Fruit fly (Drosophila melanogaster) whole organism, embryonic: ENCODE data around the gene CG42366.

Source experiments
- CG10274 ChIP-seq: fragments of 200-800 bp; sonication (Bioruptor generic); optimal IDR thresholded peaks from 3 replicates; lab custom pipeline; 2017; ENCODE audit warnings: missing biosample characterization, mild to moderate bottlenecking, missing genetic modification characterization
- CG10654 ChIP-seq: fragments of 200-800 bp; sonication (Bioruptor generic); optimal IDR thresholded peaks from 2 replicates; lab custom pipeline; 2016; ENCODE audit warnings: missing biosample characterization, missing genetic modification characterization
- CG11456 ChIP-seq: fragments of 200-800 bp; sonication (Bioruptor generic); IDR thresholded peaks from 3 replicates; pipeline ENCODE4 v1.3.6; 2022; ENCODE audit warnings: missing biosample characterization, missing genetic modification characterization
- CG12071 ChIP-seq: fragments of 200-800 bp; sonication (Bioruptor generic); optimal IDR thresholded peaks from 3 replicates; lab custom pipeline; 2018; ENCODE audit warnings: missing biosample characterization, mild to moderate bottlenecking, missing genetic modification characterization
- CG12155 ChIP-seq: fragments of 200-800 bp; sonication (Bioruptor generic); optimal IDR thresholded peaks from 3 replicates; lab custom pipeline; 2016; ENCODE audit warnings: missing biosample characterization, missing genetic modification characterization
- CG12299 ChIP-seq: fragments of 200-800 bp; sonication (Bioruptor generic); optimal IDR thresholded peaks from 2 replicates; lab custom pipeline; 2018; ENCODE audit warnings: missing biosample characterization, mild to moderate bottlenecking, missing genetic modification characterization
- CG1647 ChIP-seq: fragments of 200-800 bp; sonication (Bioruptor generic); optimal IDR thresholded peaks from 3 replicates; lab custom pipeline; 2016; ENCODE audit warnings: missing biosample characterization, missing genetic modification characterization
- CG16863 ChIP-seq: fragments of 200-800 bp; sonication (Bioruptor generic); optimal IDR thresholded peaks from 3 replicates; lab custom pipeline; 2016; ENCODE audit warnings: missing biosample characterization, missing genetic modification characterization
- CG1792 ChIP-seq: fragments of 200-800 bp; sonication (Bioruptor generic); optimal IDR thresholded peaks from 2 replicates; lab custom pipeline; 2016; ENCODE audit warnings: missing biosample characterization, missing genetic modification characterization
- CG18011 ChIP-seq: fragments of 200-800 bp; sonication (Bioruptor generic); optimal IDR thresholded peaks from 2 replicates; lab custom pipeline; 2017; ENCODE audit warnings: missing biosample characterization, missing genetic modification characterization, mild to moderate bottlenecking, moderate library complexity, missing genotype
- CG2712 ChIP-seq: fragments of 200-800 bp; optimal IDR thresholded peaks from 3 replicates; lab custom pipeline; 2019; ENCODE audit warnings: missing biosample characterization, mild to moderate bottlenecking, missing genetic modification characterization, moderate library complexity
- CG31388 ChIP-seq: fragments of 200-800 bp; sonication (Bioruptor generic); optimal IDR thresholded peaks from 2 replicates; lab custom pipeline; 2016; ENCODE audit warnings: missing biosample characterization, missing genetic modification characterization
- CG34376 ChIP-seq: fragments of 200-800 bp; sonication (Bioruptor generic); optimal IDR thresholded peaks from 2 replicates; lab custom pipeline; 2018; ENCODE audit warnings: missing biosample characterization, mild to moderate bottlenecking, missing genetic modification characterization
- CG34422 ChIP-seq: fragments of 200-800 bp; sonication (Bioruptor generic); IDR thresholded peaks from 3 replicates; pipeline ENCODE4 v1.3.6; 2022; ENCODE audit warnings: missing biosample characterization, missing genetic modification characterization
- CG4360 ChIP-seq: fragments of 200-800 bp; sonication (Bioruptor generic); IDR thresholded peaks from 2 replicates; pipeline ENCODE4 v1.3.6; 2022; ENCODE audit warnings: missing biosample characterization, missing genetic modification characterization
- CG4820 ChIP-seq: fragments of 200-800 bp; sonication (Bioruptor generic); optimal IDR thresholded peaks from 3 replicates; lab custom pipeline; 2016; ENCODE audit warnings: missing biosample characterization, missing genetic modification characterization
- CG6689 ChIP-seq: fragments of 200-800 bp; sonication (Bioruptor generic); IDR thresholded peaks from 2 replicates; pipeline ENCODE4 v1.3.6; 2022; ENCODE audit warnings: missing biosample characterization, missing genetic modification characterization
- CG8924 ChIP-seq: fragments of 200-800 bp; optimal IDR thresholded peaks from 3 replicates; lab custom pipeline; 2019; ENCODE audit warnings: missing biosample characterization, mild to moderate bottlenecking, missing genetic modification characterization, moderate library complexity
- CTCF ChIP-seq: fragments of 200-800 bp; sonication (Bioruptor generic); optimal IDR thresholded peaks from 2 replicates; lab custom pipeline; 2017; ENCODE audit warnings: missing biosample characterization, mild to moderate bottlenecking, missing genetic modification characterization, moderate library complexity
- D19A ChIP-seq: fragments of 200-800 bp; optimal IDR thresholded peaks from 3 replicates; lab custom pipeline; 2019; ENCODE audit warnings: missing biosample characterization, mild to moderate bottlenecking, missing genetic modification characterization, moderate library complexity
- Dad ChIP-seq: fragments of 200-800 bp; sonication (Bioruptor generic); optimal IDR thresholded peaks from 3 replicates; lab custom pipeline; 2016; ENCODE audit warnings: missing biosample characterization, missing genetic modification characterization
- Dref ChIP-seq: fragments of 200-800 bp; sonication (Bioruptor generic); IDR thresholded peaks from 2 replicates; pipeline ENCODE4 v1.3.6; 2022; ENCODE audit warnings: missing biosample characterization, missing genetic modification characterization
- Drgx ChIP-seq: fragments of 200-800 bp; sonication (Bioruptor generic); IDR thresholded peaks from 2 replicates; pipeline ENCODE4 v1.3.6; 2022; ENCODE audit warnings: missing biosample characterization, missing genetic modification characterization
- Gsc ChIP-seq: fragments of 200-800 bp; sonication (Bioruptor generic); IDR thresholded peaks from 2 replicates; pipeline ENCODE4 v1.3.6; 2022; ENCODE audit warnings: missing biosample characterization, missing genetic modification characterization
- H2.0 ChIP-seq: fragments of 200-800 bp; sonication (Bioruptor generic); IDR thresholded peaks from 2 replicates; pipeline ENCODE4 v1.3.6; 2022; ENCODE audit warnings: missing biosample characterization, missing genetic modification characterization
- HLH54F ChIP-seq: fragments of 200-800 bp; sonication (Bioruptor generic); optimal IDR thresholded peaks from 3 replicates; lab custom pipeline; 2016; ENCODE audit warnings: missing biosample characterization, missing genetic modification characterization
- HLHmδ ChIP-seq: fragments of 200-800 bp; sonication (Bioruptor generic); optimal IDR thresholded peaks from 2 replicates; lab custom pipeline; 2018; ENCODE audit warnings: missing biosample characterization, mild to moderate bottlenecking, missing genetic modification characterization, moderate library complexity
- Jarid2 ChIP-seq: fragments of 200-800 bp; sonication (Bioruptor generic); optimal IDR thresholded peaks from 3 replicates; lab custom pipeline; 2017; ENCODE audit warnings: mild to moderate bottlenecking, missing biosample characterization, missing genetic modification reagents, missing genetic modification characterization
- Side ChIP-seq: fragments of 200-800 bp; sonication (Bioruptor generic); optimal IDR thresholded peaks from 2 replicates; lab custom pipeline; 2016; ENCODE audit warnings: missing biosample characterization, missing genetic modification characterization
- Six4 ChIP-seq: fragments of 200-800 bp; sonication (Bioruptor generic); optimal IDR thresholded peaks from 2 replicates; lab custom pipeline; 2016; ENCODE audit warnings: missing biosample characterization, missing genetic modification characterization
- Spps ChIP-seq: fragments of 200-800 bp; sonication (Bioruptor generic); optimal IDR thresholded peaks from 2 replicates; lab custom pipeline; 2018; ENCODE audit warnings: missing biosample characterization, mild to moderate bottlenecking, missing genetic modification characterization
- Ssrp ChIP-seq: fragments of 200-800 bp; sonication (Bioruptor generic); optimal IDR thresholded peaks from 2 replicates; lab custom pipeline; 2018; ENCODE audit warnings: missing biosample characterization, mild to moderate bottlenecking, missing genetic modification characterization, moderate library complexity
- Stat92E ChIP-seq, 3 experiments: fragments of >200 bp in 2 of 3; fragments of 200-800 bp in 1 of 3; sonication (Bioruptor generic) in 1 of 3; optimal IDR thresholded peaks; 2 replicates each; lab custom pipeline; 2017 to 2019; ENCODE audit warnings: missing biosample characterization in 3 of 3, missing genetic modification characterization in 3 of 3, mild to moderate bottlenecking in 1 of 3, moderate library complexity in 1 of 3
- Vsx1 ChIP-seq: fragments of 200-800 bp; sonication (Bioruptor generic); optimal IDR thresholded peaks from 2 replicates; lab custom pipeline; 2017; ENCODE audit warnings: missing biosample characterization, mild to moderate bottlenecking, missing genetic modification characterization, missing genetic modification reagents
- abd-A ChIP-seq: fragments of 200-800 bp; sonication (Bioruptor generic); optimal IDR thresholded peaks from 3 replicates; lab custom pipeline; 2019; ENCODE audit warnings: missing biosample characterization, mild to moderate bottlenecking, missing genetic modification characterization, moderate library complexity
- aop ChIP-seq: fragments of 200-800 bp; sonication (Bioruptor generic); IDR thresholded peaks from 2 replicates; pipeline ENCODE4 v1.3.6; 2022; ENCODE audit warnings: missing biosample characterization, missing genetic modification characterization
- ase ChIP-seq: fragments of 200-800 bp; sonication (Bioruptor generic); IDR thresholded peaks from 3 replicates; pipeline ENCODE4 v1.3.6; 2022; ENCODE audit warnings: missing biosample characterization, missing genetic modification characterization
- chm ChIP-seq: fragments of 200-800 bp; sonication (Bioruptor generic); IDR thresholded peaks from 2 replicates; pipeline ENCODE4 v1.3.6; 2022; ENCODE audit warnings: missing biosample characterization, missing genetic modification characterization
- corto ChIP-seq: fragments of 200-800 bp; sonication (Bioruptor generic); optimal IDR thresholded peaks from 2 replicates; lab custom pipeline; 2016; ENCODE audit warnings: missing biosample characterization, mild to moderate bottlenecking, missing genetic modification characterization, moderate library complexity
- dan ChIP-seq: fragments of 200-800 bp; sonication (Bioruptor generic); IDR thresholded peaks from 2 replicates; pipeline ENCODE4 v1.3.6; 2022; ENCODE audit warnings: missing biosample characterization, missing genetic modification characterization
- dpn ChIP-seq, 2 experiments: fragments of 200-800 bp; sonication (Bioruptor generic); optimal IDR thresholded peaks; 3 replicates each; lab custom pipeline; 2016; ENCODE audit warnings: missing biosample characterization in 2 of 2, missing genetic modification characterization in 2 of 2
- emc ChIP-seq: fragments of 200-800 bp; sonication (Bioruptor generic); optimal IDR thresholded peaks from 2 replicates; lab custom pipeline; 2016; ENCODE audit warnings: missing biosample characterization, missing genetic modification characterization
- fd3F ChIP-seq: fragments of 200-800 bp; sonication (Bioruptor generic); optimal IDR thresholded peaks from 2 replicates; lab custom pipeline; 2018; ENCODE audit warnings: missing biosample characterization, mild to moderate bottlenecking, missing genetic modification characterization, moderate library complexity
- insv ChIP-seq, 2 experiments: fragments of 200-800 bp; sonication (Bioruptor generic); optimal IDR thresholded peaks; 3 replicates each; lab custom pipeline; 2016 to 2018; ENCODE audit warnings: missing biosample characterization in 2 of 2, missing genetic modification characterization in 2 of 2
- knrl ChIP-seq: fragments of 200-800 bp; sonication (Bioruptor generic); IDR thresholded peaks from 3 replicates; pipeline ENCODE4 v1.3.6; 2022; ENCODE audit warnings: missing biosample characterization, missing genetic modification characterization; ENCODE audit not compliant: partially characterized antibody
- lmd ChIP-seq: fragments of 200-800 bp; sonication (Bioruptor generic); IDR thresholded peaks from 2 replicates; pipeline ENCODE4 v1.3.6; 2022; ENCODE audit warnings: missing biosample characterization, missing genetic modification characterization
- pan ChIP-seq, 4 experiments: fragments of >200 bp in 3 of 4; fragments of 200-800 bp in 1 of 4; sonication (Bioruptor generic) in 1 of 4; optimal IDR thresholded peaks in 3 of 4; IDR thresholded peaks in 1 of 4; 2 replicates each; pipeline versions ENCODE4 v1.3.6 to Lab custom; 2017 to 2022; ENCODE audit warnings: missing biosample characterization in 2 of 4, missing genetic modification characterization in 2 of 4, mixed read lengths in 1 of 4
- pho ChIP-seq: fragments of 200-800 bp; sonication (Bioruptor generic); optimal IDR thresholded peaks from 2 replicates; lab custom pipeline; 2016; ENCODE audit warnings: missing biosample characterization, missing genetic modification characterization
- run ChIP-seq: fragments of 200-800 bp; sonication (Bioruptor generic); optimal IDR thresholded peaks from 3 replicates; lab custom pipeline; 2018; ENCODE audit warnings: missing biosample characterization, mild to moderate bottlenecking, missing genetic modification characterization
- tup ChIP-seq: fragments of 200-800 bp; sonication (Bioruptor generic); optimal IDR thresholded peaks from 2 replicates; lab custom pipeline; 2016; ENCODE audit warnings: missing biosample characterization, mild to moderate bottlenecking, missing genetic modification characterization, moderate library complexity
- yki ChIP-seq: fragments of >200 bp; optimal IDR thresholded peaks from 3 replicates; lab custom pipeline; 2018

Gene CG42366

dm6 chr2L:9894871-9895364 lies 30.0 kb upstream of the CG42366 start, which contains the start of gene Bka (continued):
- no peak for TF ChIP-seq run (tag; lab: Kevin White, UChicago)
- TF ChIP-seq CG11456 (GFP tag; lab: Robert Waterston, UW) = no peak
- peak; percentile 55; the same call in 1 of the 3 replicates for TF ChIP-seq CG34422
- TF ChIP-seq CG1792 = no peak
- TF ChIP-seq Spps (tag; lab: Kevin White, UChicago) = peak; percentile 34
- TF ChIP-seq Gsc (GFP tag; lab: Robert Waterston, UW) = no peak
- no peak for TF ChIP-seq CG10654 (GFP tag; lab: Kevin White, UChicago)
- no peak for TF ChIP-seq lmd (GFP tag; lab: Robert Waterston, UW)
- TF ChIP-seq CG1647 = no peak
- TF ChIP-seq corto (GFP tag; lab: Kevin White, UChicago) = no peak
- TF ChIP-seq fd3F = peak; percentile 21
- peak in 1 of 2 experiments; percentile 50 for TF ChIP-seq insv (GFP tag; optimal IDR thresholded peaks at IDR 0.05; lab: Kevin White, UChicago)
- peak in 1 of 2 experiments; percentile 23 for TF ChIP-seq dpn (GFP tag; optimal IDR thresholded peaks at IDR 0.05; lab: Kevin White, UChicago)
- peak; percentile 13 for TF ChIP-seq tup (GFP tag; lab: Kevin White, UChicago)
- peak; percentile 31; the same call in 1 of the 2 replicates for TF ChIP-seq chm (GFP tag; lab: Robert Waterston, UW)
- peak; percentile 86 for TF ChIP-seq Dref
- TF ChIP-seq CG4820 (GFP tag; lab: Kevin White, UChicago) = no peak
- peak; percentile 49 for TF ChIP-seq CG12155 (GFP tag; lab: Kevin White, UChicago)
- TF ChIP-seq D19A (tag; lab: Kevin White, UChicago) = peak; percentile 60
- no peak for TF ChIP-seq ase (GFP tag; lab: Robert Waterston, UW)
- no peak for TF ChIP-seq Six4 (GFP tag; lab: Kevin White, UChicago)
- TF ChIP-seq Drgx = no peak
- TF ChIP-seq Side = no peak
- no peak for TF ChIP-seq CG31388 (GFP tag; lab: Kevin White, UChicago)
- TF ChIP-seq CG2712 = peak; percentile 71
- peak; percentile 56 for TF ChIP-seq CTCF (GFP tag; lab: Kevin White, UChicago)
- TF ChIP-seq CG8924 (tag; lab: Kevin White, UChicago) = peak; percentile 85
- TF ChIP-seq Dad = peak; percentile 25
- TF ChIP-seq CG4360 (GFP tag; lab: Robert Waterston, UW) = no peak
- TF ChIP-seq Stat92E (GFP tag; optimal IDR thresholded peaks at IDR 0.05; lab: Kevin White, UChicago) = peak in 1 of 3 experiments; percentile 78
- peak; percentile 72 for TF ChIP-seq Vsx1
- peak; percentile 53 for TF ChIP-seq Jarid2
- TF ChIP-seq CG18011 (GFP tag; lab: Kevin White, UChicago) = peak; percentile 22
- TF ChIP-seq HLH54F (GFP tag; lab: Kevin White, UChicago) = no peak
- TF ChIP-seq CG10274 = peak; percentile 22
- TF ChIP-seq knrl = peak; percentile 99
- TF ChIP-seq CG16863 (GFP tag; lab: Kevin White, UChicago) = no peak
- no peak for TF ChIP-seq abd-A
- TF ChIP-seq Ssrp = no peak
- TF ChIP-seq CG12071 (GFP tag; lab: Kevin White, UChicago) = no peak
- no peak for TF ChIP-seq aop (GFP tag; lab: Robert Waterston, UW)
- TF ChIP-seq dan (GFP tag; lab: Robert Waterston, UW) = no peak
- TF ChIP-seq H2.0 (GFP tag; lab: Robert Waterston, UW) = no peak
- TF ChIP-seq pan (optimal IDR thresholded peaks at IDR 0.05; lab: Kevin White, UChicago) = no peak
- peak in 1 of 2 experiments; percentile 39 for TF ChIP-seq pan (GFP tag; optimal IDR thresholded peaks at IDR 0.05 in 1 of 2, IDR thresholded peaks at IDR 0.05 in 1 of 2)
- TF ChIP-seq emc (GFP tag; lab: Kevin White, UChicago) = no peak
- no peak for TF ChIP-seq yki (lab: Kevin White, UChicago)
- peak; percentile 20 for TF ChIP-seq pho (GFP tag; lab: Kevin White, UChicago)
- TF ChIP-seq CG12299 (tag; lab: Kevin White, UChicago) = peak; percentile 11
- no peak for TF ChIP-seq CG6689
- no peak for TF ChIP-seq HLHmδ (GFP tag; lab: Kevin White, UChicago)
- TF ChIP-seq CG34376 (GFP tag; lab: Kevin White, UChicago) = peak; percentile 85
